Fruit fly (Drosophila melanogaster): ENCODE results near the gene Wdr24.
A peak's percentile ranks its signal among the peaks of the same experiment; 100 is the strongest.

Wdr24 gene

dm6 chr3R:29773833-29774324, 29.0 kb upstream of the Wdr24 start (continued):
- TF ChIP-seq vfl (GFP tag; optimal IDR thresholded peaks at IDR 0.05) (peak; percentile 64), CG11696 (GFP tag; IDR thresholded peaks at IDR 0.05) (no peak), CG18764 (GFP tag; optimal IDR thresholded peaks at IDR 0.05) (no peak), CG3847 (GFP tag; IDR thresholded peaks at IDR 0.05) (peak; percentile 82), Max (GFP tag; optimal IDR thresholded peaks at IDR 0.05) (peak; percentile 57), CG7963 (GFP tag; IDR thresholded peaks at IDR 0.05; ENCODE audit: partially characterized antibody) (no peak), CTCF (GFP tag; optimal IDR thresholded peaks at IDR 0.05) (no peak), Bdp1 (GFP tag; optimal IDR thresholded peaks at IDR 0.05) (peak; percentile 54), mirr (GFP tag; optimal IDR thresholded peaks at IDR 0.05) (peak; percentile 63), lbe (GFP tag; optimal IDR thresholded peaks at IDR 0.05) (no peak)

dm6 chr3R:29772795-29773331, 28.0 kb upstream of the Wdr24 start:
- TF ChIP-seq Xbp1 (GFP tag; optimal IDR thresholded peaks at IDR 0.05) (no peak), CG7928 (GFP tag; optimal IDR thresholded peaks at IDR 0.05) (no peak), CG18262 (tag; optimal IDR thresholded peaks at IDR 0.05) (no peak), CG13624 (GFP tag; optimal IDR thresholded peaks at IDR 0.05) (peak; percentile 21), CoRest (tag; optimal IDR thresholded peaks at IDR 0.05) (no peak), HLH3B (GFP tag; IDR thresholded peaks at IDR 0.05) (no peak), cg (GFP tag; optimal IDR thresholded peaks at IDR 0.05) (peak; percentile 93), jigr1 (GFP tag; IDR thresholded peaks at IDR 0.05) (no peak), Opbp (GFP tag; IDR thresholded peaks at IDR 0.05; ENCODE audit: partially characterized antibody) (no peak; the same call in 2 of the 3 replicates), hbn (GFP tag; IDR thresholded peaks at IDR 0.05; ENCODE audit: partially characterized antibody) (peak; percentile 51), CG10959 (GFP tag; IDR thresholded peaks at IDR 0.05) (0 out of 2 replicates have a peak, but pooled peaks have one; percentile 16), Sry-δ (GFP tag; optimal IDR thresholded peaks at IDR 0.05) (no peak), CG11085 (GFP tag; IDR thresholded peaks at IDR 0.05) (no peak), CG7372 (GFP tag; IDR thresholded peaks at IDR 0.05) (no peak), insv (GFP tag; optimal IDR thresholded peaks at IDR 0.05) (no peak), scrt (GFP tag; optimal IDR thresholded peaks at IDR 0.05) (peak; percentile 80), CG10431 (GFP tag; optimal IDR thresholded peaks at IDR 0.05) (peak; percentile 24), cwo (GFP tag; optimal IDR thresholded peaks at IDR 0.05) (peak; percentile 66), ara (GFP tag; IDR thresholded peaks at IDR 0.05) (0 out of 2 replicates have a peak, but pooled peaks have one; percentile 25), pho (GFP tag; optimal IDR thresholded peaks at IDR 0.05) (no peak), CG32767 (GFP tag; IDR thresholded peaks at IDR 0.05) (no peak; the same call in 1 of the 2 replicates), CG12219 (GFP tag; optimal IDR thresholded peaks at IDR 0.05) (peak; percentile 15), chm (GFP tag; IDR thresholded peaks at IDR 0.05) (peak; percentile 62; the same call in 1 of the 2 replicates), Jarid2 (GFP tag; optimal IDR thresholded peaks at IDR 0.05) (peak; percentile 96), CG11247 (GFP tag; IDR thresholded peaks at IDR 0.05) (0 out of 2 replicates have a peak, but pooled peaks have one; percentile 11), Oaz (GFP tag; IDR thresholded peaks at IDR 0.05) (no peak), salm (tag; optimal IDR thresholded peaks at IDR 0.05) (no peak), kah (GFP tag; optimal IDR thresholded peaks at IDR 0.05) (peak; percentile 52), CG34422 (GFP tag; IDR thresholded peaks at IDR 0.05) (peak; percentile 83), CG10147 (GFP tag; optimal IDR thresholded peaks at IDR 0.05) (no peak), sd (tag; optimal IDR thresholded peaks at IDR 0.05) (peak; percentile 94), CG17186 (GFP tag; optimal IDR thresholded peaks at IDR 0.05) (no peak), phol (tag; optimal IDR thresholded peaks at IDR 0.05) (no peak), CG6175 (GFP tag; IDR thresholded peaks at IDR 0.05) (peak; percentile 84; the same call in 2 of the 3 replicates), Pdp1 (GFP tag; optimal IDR thresholded peaks at IDR 0.05) (no peak), sens (GFP tag) (no peak), Dip3 (GFP tag; optimal IDR thresholded peaks at IDR 0.05) (no peak), CG4730 (GFP tag; IDR thresholded peaks at IDR 0.05) (no peak), Hand (GFP tag; optimal IDR thresholded peaks at IDR 0.05) (peak; percentile 75), ci (GFP tag; IDR thresholded peaks at IDR 0.05) (peak; percentile 80; the same call in 2 of the 3 replicates)
